Worm (Caenorhabditis elegans): ENCODE measurements around the gene wdr-60.

The wdr-60 gene

DNA sequence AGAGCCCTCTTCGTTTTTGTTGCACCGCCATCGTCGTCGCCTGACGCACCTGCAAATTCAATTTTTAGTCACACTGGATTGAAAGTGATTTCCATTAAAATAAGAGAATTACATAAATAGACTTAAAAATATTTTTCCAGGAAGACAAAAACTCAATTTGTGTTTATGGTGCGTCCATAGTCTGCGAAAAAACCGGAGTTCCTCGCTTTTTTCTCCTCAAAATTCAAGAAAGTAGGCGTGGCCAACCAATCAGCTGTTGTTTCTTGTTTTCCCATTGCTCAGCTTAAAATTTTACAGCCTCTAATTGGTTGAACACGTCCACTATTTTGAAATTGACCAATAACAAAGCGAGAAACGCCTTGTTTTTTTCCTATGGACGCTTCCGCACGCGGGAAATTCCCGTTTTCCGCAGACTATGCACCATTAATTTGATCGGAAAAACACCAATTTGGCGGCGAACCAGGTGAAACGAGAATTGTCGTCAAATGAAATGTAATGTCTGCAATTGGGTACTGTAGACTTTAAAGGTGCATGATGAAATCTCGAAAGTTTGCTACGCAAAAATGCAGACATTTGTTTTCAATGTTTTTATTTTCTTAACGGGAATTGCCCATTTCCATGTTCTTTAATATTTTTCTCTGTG is 2.4 kb upstream of the wdr-60 start, which contains the start of gene C27F2.7 (continued):
- TF ChIP-seq F57C9.4 (tag; optimal IDR thresholded peaks at IDR 0.05) (no peak), lin-35 (GFP tag; optimal IDR thresholded peaks at IDR 0.05) (no peak), tlf-1 (GFP tag; optimal IDR thresholded peaks at IDR 0.05) (peak; percentile 60), ets-4 (GFP tag; optimal IDR thresholded peaks at IDR 0.05) (no peak), ztf-22 (GFP tag; optimal IDR thresholded peaks at IDR 0.05) (no peak), ZK185.1 (tag; optimal IDR thresholded peaks at IDR 0.05; ENCODE audit: poor library complexity, severe bottlenecking) (no peak), mxl-1 (tag; optimal IDR thresholded peaks at IDR 0.05) (no peak), snpc-3.4 (tag; optimal IDR thresholded peaks at IDR 0.05) (no peak), him-1 (tag; optimal IDR thresholded peaks at IDR 0.05) (peak; percentile 28), ceh-40 (GFP tag; IDR thresholded peaks at IDR 0.05) (no peak), die-1 (tag; optimal IDR thresholded peaks at IDR 0.05) (no peak), nhr-120 (GFP tag; IDR thresholded peaks at IDR 0.05) (no peak), K12H6.12 (tag; optimal IDR thresholded peaks at IDR 0.05) (no peak), mel-28 (tag; optimal IDR thresholded peaks at IDR 0.05; ENCODE audit: borderline replicate concordance) (no peak), ztf-6 (GFP tag; IDR thresholded peaks at IDR 0.05) (no peak), lin-54 (GFP tag; optimal IDR thresholded peaks at IDR 0.05) (peak; percentile 75), lag-1 (GFP tag; IDR thresholded peaks at IDR 0.05) (no peak), nhr-80 (tag; optimal IDR thresholded peaks at IDR 0.05) (no peak), nhr-90 (tag; optimal IDR thresholded peaks at IDR 0.05) (no peak), F33H1.4 (GFP tag; IDR thresholded peaks at IDR 0.05) (peak; percentile 76), attf-3 (GFP tag; conservative IDR thresholded peaks at IDR 0.05) (no peak), hmg-1.2 (GFP tag; IDR thresholded peaks at IDR 0.05) (peak; percentile 48), C06A6.2 (GFP tag; conservative IDR thresholded peaks at IDR 0.05) (no peak), let-607 (tag; optimal IDR thresholded peaks at IDR 0.05) (no peak), aptf-3 (GFP tag; IDR thresholded peaks at IDR 0.05) (no peak), bed-2 (GFP tag; IDR thresholded peaks at IDR 0.05) (no peak), lsl-1 (GFP tag; optimal IDR thresholded peaks at IDR 0.05) (peak; percentile 94), ama-1 (optimal IDR thresholded peaks at IDR 0.05) (no peak), ama-1 (GFP tag; optimal IDR thresholded peaks at IDR 0.05) (no peak), hrde-1 (tag; optimal IDR thresholded peaks at IDR 0.05; ENCODE audit: borderline replicate concordance) (peak; percentile 29), Y56A3A.18 (GFP tag; IDR thresholded peaks at IDR 0.05) (no peak), F39B2.1 (GFP tag; IDR thresholded peaks at IDR 0.05) (no peak), B0019.2 (GFP tag; conservative IDR thresholded peaks at IDR 0.05) (peak; percentile 68; the same call in 1 of the 2 replicates), madf-6 (GFP tag; IDR thresholded peaks at IDR 0.05) (peak; percentile 94), ceh-100 (GFP tag; IDR thresholded peaks at IDR 0.05) (no peak), B0336.3 (GFP tag; IDR thresholded peaks at IDR 0.05) (peak; percentile 79), egl-44 (GFP tag; IDR thresholded peaks at IDR 0.05) (no peak), F23B12.7 (tag; optimal IDR thresholded peaks at IDR 0.05; ENCODE audit: insufficient read depth) (no peak), pbrm-1 (GFP tag; IDR thresholded peaks at IDR 0.05) (peak; percentile 58; the same call in 1 of the 2 replicates), tbp1 (GFP tag; optimal IDR thresholded peaks at IDR 0.05) (peak; percentile 41), let-526 (GFP tag; IDR thresholded peaks at IDR 0.05) (no peak), nhr-179 (tag; optimal IDR thresholded peaks at IDR 0.05) (no peak), lir-1 (GFP tag; conservative IDR thresholded peaks at IDR 0.05) (no peak), unc-130 (GFP tag; optimal IDR thresholded peaks at IDR 0.05) (peak; percentile 45), F57A8.1 (GFP tag; optimal IDR thresholded peaks at IDR 0.05) (no peak), attf-5 (GFP tag; optimal IDR thresholded peaks at IDR 0.05) (no peak), madf-8 (GFP tag; conservative IDR thresholded peaks at IDR 0.05) (peak; percentile 90), zfh-2 (GFP tag; conservative IDR thresholded peaks at IDR 0.05) (no peak)
